Worm (Caenorhabditis elegans): ENCODE data around the gene sqt-1.

DNA sequence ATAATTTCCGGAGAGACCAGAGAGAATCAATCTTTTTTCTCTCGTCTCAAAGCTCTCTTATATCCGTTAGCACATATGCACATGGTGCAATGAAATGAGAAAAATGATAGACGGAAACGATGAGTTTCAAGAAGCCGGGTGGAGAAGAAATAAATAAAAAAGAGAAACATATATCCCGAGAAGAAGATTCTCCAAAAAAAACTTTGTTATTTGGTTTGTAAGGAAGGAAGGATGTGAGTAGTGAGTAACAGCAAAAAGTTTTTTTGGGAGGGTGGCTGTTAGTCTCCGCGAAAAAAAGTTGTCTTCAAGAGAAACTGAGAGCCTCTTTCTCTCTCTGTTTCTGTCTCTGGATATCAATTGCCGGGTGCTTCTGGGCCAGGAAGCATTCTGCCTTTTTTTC lies 21.0 kb downstream of the sqt-1 start:
- TF ChIP-seq ceh-27 (GFP tag; optimal IDR thresholded peaks at IDR 0.05) (no peak), hlh-26 (GFP tag; conservative IDR thresholded peaks at IDR 0.05) (no peak), hmg-20 (GFP tag; IDR thresholded peaks at IDR 0.05) (no peak), F39B2.1 (GFP tag; IDR thresholded peaks at IDR 0.05) (no peak), K11D2.4 (GFP tag; IDR thresholded peaks at IDR 0.05) (no peak), pha-4 (tag; optimal IDR thresholded peaks at IDR 0.05) (no peak), F49E8.2 (tag; optimal IDR thresholded peaks at IDR 0.05; ENCODE audit: insufficient read depth) (no peak)

Measured in whole organism, young adult.